Worm (Caenorhabditis elegans) whole organism, early embryonic: ENCODE results near the gene F25E5.2.

Experiments used
- ets-7 ChIP-seq: sonication (generic microtip); optimal IDR thresholded peaks from 2 replicates; lab custom pipeline; 2016; ENCODE audit warnings: missing genotype, missing genetic modification characterization, missing compliant biosample characterization
- pes-1 ChIP-seq: fragments of 200-800 bp; sonication (Bioruptor generic); IDR thresholded peaks from 2 replicates; pipeline ENCODE4 v1.3.6; 2022; ENCODE audit warnings: missing genetic modification reagents, missing genetic modification characterization, missing compliant biosample characterization

DNA sequence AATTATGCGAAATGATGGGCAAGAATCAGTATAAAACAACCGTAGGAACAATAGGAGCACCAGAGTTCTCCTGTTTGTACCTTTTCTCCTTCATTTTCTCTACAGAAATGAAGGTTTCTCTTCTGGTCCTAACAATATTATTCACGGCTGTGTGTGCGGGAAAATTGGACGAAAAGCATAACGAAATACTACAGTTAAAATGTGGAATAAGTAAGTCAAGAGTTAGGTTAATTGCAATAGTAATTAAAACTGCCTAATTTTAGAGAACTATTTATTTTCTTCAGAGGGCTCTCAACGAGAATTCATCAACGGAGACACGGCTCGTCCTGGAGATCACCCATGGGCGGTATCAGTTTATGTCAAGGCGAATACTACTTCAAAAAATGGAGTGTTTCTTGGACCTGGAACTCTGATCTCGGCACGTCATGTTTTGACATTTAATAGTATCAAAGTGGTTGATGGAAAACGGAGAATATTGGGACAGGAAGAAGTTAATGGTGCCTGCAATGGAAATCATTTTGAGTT lies 5.7 kb upstream of the F25E5.2 start, which contains the start of gene try-12:
- TF ChIP-seq ets-7 (tag; lab: Kevin White, UChicago) (no peak), pes-1 (no peak)
